Fruit fly (Drosophila melanogaster): ENCODE data around the gene kumpel.

The kumpel gene

dm6 chr3R:25879324-25879766 lies 27.5 kb upstream of the kumpel start (continued):
- TF ChIP-seq pfk (GFP tag; optimal IDR thresholded peaks at IDR 0.05) (no peak), her (GFP tag; optimal IDR thresholded peaks at IDR 0.05) (no peak), CG6813 (GFP tag; optimal IDR thresholded peaks at IDR 0.05) (peak; percentile 70), Optix (GFP tag; IDR thresholded peaks at IDR 0.05) (no peak), ase (GFP tag; IDR thresholded peaks at IDR 0.05) (peak; percentile 77), CG10431 (GFP tag; optimal IDR thresholded peaks at IDR 0.05) (peak; percentile 26), Ets65A (GFP tag) (peak; percentile 96), Hr3 (GFP tag; optimal IDR thresholded peaks at IDR 0.05) (peak; percentile 71), CG6175 (GFP tag; IDR thresholded peaks at IDR 0.05) (no peak; the same call in 2 of the 3 replicates), CG4404 (GFP tag; IDR thresholded peaks at IDR 0.05) (no peak), zfh2 (GFP tag; optimal IDR thresholded peaks at IDR 0.05) (peak; percentile 48), kni (GFP tag; optimal IDR thresholded peaks at IDR 0.05) (no peak), mirr (GFP tag; optimal IDR thresholded peaks at IDR 0.05) (peak; percentile 59), CG17328 (GFP tag; IDR thresholded peaks at IDR 0.05) (peak; percentile 83), grau (tag; optimal IDR thresholded peaks at IDR 0.05) (peak; percentile 84), Eip74EF (GFP tag; optimal IDR thresholded peaks at IDR 0.05) (peak in 1 of 2 experiments; percentile 67), CG2889 (GFP tag; IDR thresholded peaks at IDR 0.05) (no peak), CG18262 (tag; optimal IDR thresholded peaks at IDR 0.05) (peak; percentile 88), Ssrp (tag; optimal IDR thresholded peaks at IDR 0.05) (peak; percentile 81), ind (GFP tag; optimal IDR thresholded peaks at IDR 0.05) (peak; percentile 77), CG5180 (GFP tag; optimal IDR thresholded peaks at IDR 0.05) (peak; percentile 50), CG10321 (GFP tag; IDR thresholded peaks at IDR 0.05) (no peak), CG10274 (GFP tag; optimal IDR thresholded peaks at IDR 0.05) (peak; percentile 12), Nf-YA (GFP tag; IDR thresholded peaks at IDR 0.05) (0 out of 2 replicates have a peak, but pooled peaks have one; percentile 34), Hr39 (optimal IDR thresholded peaks at IDR 0.05) (no peak), CG4360 (GFP tag; IDR thresholded peaks at IDR 0.05) (no peak; the same call in 1 of the 2 replicates), Ets97D (GFP tag; optimal IDR thresholded peaks at IDR 0.05) (peak; percentile 55), wor (GFP tag; IDR thresholded peaks at IDR 0.05) (peak; percentile 74; the same call in 1 of the 2 replicates), jing (GFP tag; optimal IDR thresholded peaks at IDR 0.05) (peak; percentile 63), CG8944 (GFP tag; optimal IDR thresholded peaks at IDR 0.05) (peak; percentile 67), Gug (GFP tag; IDR thresholded peaks at IDR 0.05) (peak; percentile 67), ewg (GFP tag; optimal IDR thresholded peaks at IDR 0.05) (peak; percentile 66), CG10366 (GFP tag; IDR thresholded peaks at IDR 0.05) (peak; percentile 86), HmgZ (tag; optimal IDR thresholded peaks at IDR 0.05) (peak; percentile 52), Camta (GFP tag; optimal IDR thresholded peaks at IDR 0.05) (peak; percentile 64), nerfin-2 (GFP tag; IDR thresholded peaks at IDR 0.05; ENCODE audit: partially characterized antibody) (no peak), unpg (GFP tag; optimal IDR thresholded peaks at IDR 0.05) (peak; percentile 74), CG8388 (GFP tag; optimal IDR thresholded peaks at IDR 0.05) (peak; percentile 77), h (optimal IDR thresholded peaks at IDR 0.05) (no peak), Sin3A (optimal IDR thresholded peaks at IDR 0.05) (no peak), btn (GFP tag; optimal IDR thresholded peaks at IDR 0.05) (peak; percentile 50), shn (GFP tag; optimal IDR thresholded peaks at IDR 0.05) (peak; percentile 22), CG2202 (tag; optimal IDR thresholded peaks at IDR 0.05) (peak; percentile 65), jumu (GFP tag; optimal IDR thresholded peaks at IDR 0.05) (peak; percentile 16), CG14860 (GFP tag; IDR thresholded peaks at IDR 0.05; ENCODE audit: partially characterized antibody) (no peak), sna (GFP tag; IDR thresholded peaks at IDR 0.05; ENCODE audit: partially characterized antibody) (no peak), CG15011 (GFP tag; optimal IDR thresholded peaks at IDR 0.05) (peak; percentile 25), CG7928 (GFP tag; optimal IDR thresholded peaks at IDR 0.05) (no peak), run (tag; optimal IDR thresholded peaks at IDR 0.05) (no peak), CG4854 (GFP tag; optimal IDR thresholded peaks at IDR 0.05) (peak; percentile 68), Usf (GFP tag; optimal IDR thresholded peaks at IDR 0.05) (peak; percentile 31), D19A (tag; optimal IDR thresholded peaks at IDR 0.05) (peak; percentile 77)

Measured in whole organism, embryonic.